Fruit fly (Drosophila melanogaster) whole organism, wandering third instar larva: ENCODE measurements around the gene TotZ.

Experiments used
- Myc ChIP-seq: fragments of >200 bp; optimal IDR thresholded peaks from 2 replicates; lab custom pipeline; 2017
- OdsH ChIP-seq: fragments of 200-800 bp; sonication (Bioruptor generic); optimal IDR thresholded peaks from 2 replicates; lab custom pipeline; 2016; ENCODE audit warnings: missing biosample characterization, mild to moderate bottlenecking, missing genetic modification characterization
- br ChIP-seq: fragments of 200-800 bp; sonication (Bioruptor generic); optimal IDR thresholded peaks from 2 replicates; lab custom pipeline; 2016; ENCODE audit warnings: missing biosample characterization, missing genetic modification characterization
- dmrt93B ChIP-seq: fragments of 200-800 bp; sonication (Bioruptor generic); optimal IDR thresholded peaks from 2 replicates; lab custom pipeline; 2018; ENCODE audit warnings: missing biosample characterization, mild to moderate bottlenecking, missing genetic modification characterization
- fru ChIP-seq: fragments of 200-800 bp; sonication (Bioruptor generic); optimal IDR thresholded peaks from 3 replicates; lab custom pipeline; 2016; ENCODE audit warnings: missing biosample characterization, mild to moderate bottlenecking, missing genetic modification characterization
- h ChIP-seq: fragments of 200-800 bp; sonication (Bioruptor generic); optimal IDR thresholded peaks from 3 replicates; lab custom pipeline; 2016; ENCODE audit warnings: missing biosample characterization, mild to moderate bottlenecking, missing genetic modification characterization
- tai ChIP-seq: sonication (Bioruptor generic); optimal IDR thresholded peaks from 2 replicates; lab custom pipeline; 2016; ENCODE audit warnings: missing biosample characterization, missing genetic modification characterization
- usp ChIP-seq: fragments of >200 bp; optimal IDR thresholded peaks from 2 replicates; lab custom pipeline; 2017; ENCODE audit warnings: missing biosample characterization, missing genetic modification characterization

- TF ChIP-seq Myc (lab: Kevin White, UChicago) (no peak), dmrt93B (GFP tag; lab: Kevin White, UChicago) (no peak), h (GFP tag; lab: Kevin White, UChicago) (no peak), br (GFP tag; lab: Kevin White, UChicago) (no peak), usp (GFP tag; lab: Kevin White, UChicago) (no peak), fru (peak; percentile 18), OdsH (no peak), tai (GFP tag; lab: Kevin White, UChicago) (no peak)
Measured at dm6 chr3R:20835531-20835930, 42.0 kb upstream of the TotZ start.
